Worm (Caenorhabditis elegans): ENCODE measurements around the gene nhr-138.

ce11 chrIV:9737204-9737790, 12.2 kb downstream of the nhr-138 start, which contains the start of gene cka-1:
- no peak for TF ChIP-seq nhr-28 (tag; optimal IDR thresholded peaks at IDR 0.05)
- TF ChIP-seq pha-4 (tag; optimal IDR thresholded peaks at IDR 0.05): no peak
- no peak for TF ChIP-seq ztf-11 (tag; optimal IDR thresholded peaks at IDR 0.05)
- no peak for TF ChIP-seq ceh-43 (GFP tag; optimal IDR thresholded peaks at IDR 0.05)
- TF ChIP-seq elt-3 (tag; optimal IDR thresholded peaks at IDR 0.05): no peak
- TF ChIP-seq ces-1 (GFP tag; optimal IDR thresholded peaks at IDR 0.05): no peak
- no peak for TF ChIP-seq nhr-12 (tag; optimal IDR thresholded peaks at IDR 0.05)
- TF ChIP-seq mab-5 (tag; optimal IDR thresholded peaks at IDR 0.05): no peak

Measured in whole organism, mixed stage, embryonic.